Worm (Caenorhabditis elegans): Measurements from ENCODE around the gene ZK1290.11.

ZK1290.11 gene

ce11 chrII:7529078-7529683 lies 32.2 kb downstream of the ZK1290.11 start, which contains the start of gene ZK1290.5 (continued):
- TF ChIP-seq ceh-44 (GFP tag; IDR thresholded peaks at IDR 0.05) = no peak
- no peak for TF ChIP-seq arid-1 (GFP tag; conservative IDR thresholded peaks at IDR 0.05)
- no peak for TF ChIP-seq nhr-111 (GFP tag; optimal IDR thresholded peaks at IDR 0.05)
- TF ChIP-seq F44E2.7 (GFP tag; IDR thresholded peaks at IDR 0.05) = no peak
- no peak for TF ChIP-seq skn-1 (tag; optimal IDR thresholded peaks at IDR 0.05)
- TF ChIP-seq nhr-77 (tag; optimal IDR thresholded peaks at IDR 0.05) = peak; percentile 72
- peak; percentile 96 for TF ChIP-seq gei-8 (GFP tag; optimal IDR thresholded peaks at IDR 0.05)
- no peak for TF ChIP-seq unc-39 (tag; optimal IDR thresholded peaks at IDR 0.05)
- TF ChIP-seq mep-1 (tag; optimal IDR thresholded peaks at IDR 0.05) = peak; percentile 87
- no peak for TF ChIP-seq spr-3 (GFP tag; optimal IDR thresholded peaks at IDR 0.05)
- TF ChIP-seq unc-130 (GFP tag; optimal IDR thresholded peaks at IDR 0.05) = no peak
- TF ChIP-seq daf-8 (GFP tag; IDR thresholded peaks at IDR 0.05) = no peak
- peak; percentile 37 for TF ChIP-seq ztf-7 (tag; optimal IDR thresholded peaks at IDR 0.05)
- no peak for TF ChIP-seq jun-1 (tag; optimal IDR thresholded peaks at IDR 0.05)
- peak; percentile 3 for TF ChIP-seq pqm-1 (tag; optimal IDR thresholded peaks at IDR 0.05)
- peak in 1 of 2 experiments; percentile 91 for TF ChIP-seq unc-62 (GFP tag; optimal IDR thresholded peaks at IDR 0.05 in 1 of 2)
- TF ChIP-seq unc-62 (tag; optimal IDR thresholded peaks at IDR 0.05) = no peak
- peak; percentile 49 for TF ChIP-seq nhr-25 (tag; optimal IDR thresholded peaks at IDR 0.05; ENCODE audit: borderline replicate concordance, insufficient read depth)
- TF ChIP-seq sdz-12 (GFP tag; optimal IDR thresholded peaks at IDR 0.05) = no peak
- TF ChIP-seq nhr-11 (tag; optimal IDR thresholded peaks at IDR 0.05) = peak; percentile 89
- no peak for TF ChIP-seq aly-2 (tag; optimal IDR thresholded peaks at IDR 0.05)
- no peak for TF ChIP-seq zip-11 (GFP tag; IDR thresholded peaks at IDR 0.05)
- peak; percentile 98 for TF ChIP-seq mxl-2 (GFP tag; conservative IDR thresholded peaks at IDR 0.05)
- no peak for TF ChIP-seq Y5F2A.4 (GFP tag; optimal IDR thresholded peaks at IDR 0.05)
- peak; percentile 82 to 87 for TF ChIP-seq daf-16 (GFP tag; optimal IDR thresholded peaks at IDR 0.05)
- peak; percentile 76 for TF ChIP-seq daf-16 (tag; optimal IDR thresholded peaks at IDR 0.05)
- TF ChIP-seq D1046.2 (GFP tag; IDR thresholded peaks at IDR 0.05) = no peak
- TF ChIP-seq lin-1 (GFP tag; IDR thresholded peaks at IDR 0.05) = peak; percentile 87
- no peak for TF ChIP-seq ama-1 (optimal IDR thresholded peaks at IDR 0.05)
- no peak for TF ChIP-seq tag-97 (GFP tag; IDR thresholded peaks at IDR 0.05)
- no peak for TF ChIP-seq F10B5.3 (tag; optimal IDR thresholded peaks at IDR 0.05)
- TF ChIP-seq nhr-76 (tag; optimal IDR thresholded peaks at IDR 0.05) = peak; percentile 63
- no peak for TF ChIP-seq F37D6.2 (tag; optimal IDR thresholded peaks at IDR 0.05)
- TF ChIP-seq mxl-3 (GFP tag; optimal IDR thresholded peaks at IDR 0.05) = peak; percentile 52
- TF ChIP-seq cey-2 (tag; optimal IDR thresholded peaks at IDR 0.05; ENCODE audit: borderline replicate concordance, insufficient read depth) = peak; percentile 72
- TF ChIP-seq nhr-102 (tag; optimal IDR thresholded peaks at IDR 0.05) = peak; percentile 90
- TF ChIP-seq set-16 (GFP tag; IDR thresholded peaks at IDR 0.05) = peak; percentile 36; the same call in 1 of the 2 replicates
- no peak for TF ChIP-seq vab-7 (GFP tag; IDR thresholded peaks at IDR 0.05)
- TF ChIP-seq mdt-29 (GFP tag; IDR thresholded peaks at IDR 0.05) = peak; percentile 96
- TF ChIP-seq fkh-10 (GFP tag; optimal IDR thresholded peaks at IDR 0.05) = no peak
- no peak for TF ChIP-seq ZK546.5 (tag; optimal IDR thresholded peaks at IDR 0.05)
- no peak for TF ChIP-seq ztf-11 (tag; optimal IDR thresholded peaks at IDR 0.05)
- TF ChIP-seq hmg-1.1 (GFP tag; IDR thresholded peaks at IDR 0.05) = peak; percentile 62
- TF ChIP-seq mdl-1 (tag; optimal IDR thresholded peaks at IDR 0.05) = peak; percentile 43 to 95
- no peak for TF ChIP-seq snpc-4 (tag; optimal IDR thresholded peaks at IDR 0.05)
- TF ChIP-seq pha-4 (GFP tag; IDR thresholded peaks at IDR 0.05) = peak; percentile 86
- TF ChIP-seq pha-4 (tag; optimal IDR thresholded peaks at IDR 0.05) = peak; percentile 61
- TF ChIP-seq php-3 (GFP tag; IDR thresholded peaks at IDR 0.05) = peak; percentile 91
- TF ChIP-seq spr-1 (tag; optimal IDR thresholded peaks at IDR 0.05) = peak; percentile 75
- TF ChIP-seq egl-43 (GFP tag; IDR thresholded peaks at IDR 0.05) = no peak
- TF ChIP-seq egl-27 (tag; optimal IDR thresholded peaks at IDR 0.05) = no peak
- TF ChIP-seq T20F7.1 (GFP tag; optimal IDR thresholded peaks at IDR 0.05) = peak; percentile 84
